Worm (Caenorhabditis elegans) whole organism, L2 larva: ENCODE data around the gene delm-1.

Source experiments
- C34F6.9 ChIP-seq: fragments of 150-350 bp; optimal IDR thresholded peaks from 2 replicates; lab custom pipeline; 2014; ENCODE audit warnings: missing biosample characterization, missing genetic modification characterization
- F13H6.1 ChIP-seq: sonication (generic microtip); optimal IDR thresholded peaks from 2 replicates; lab custom pipeline; 2016; ENCODE audit warnings: missing genetic modification characterization, missing compliant biosample characterization
- ZK546.5 ChIP-seq: sonication (generic microtip); optimal IDR thresholded peaks from 2 replicates; lab custom pipeline; 2017; ENCODE audit warnings: missing biosample characterization, missing genetic modification characterization
- ama-1 ChIP-seq: fragments of 150-350 bp; optimal IDR thresholded peaks from 2 replicates; lab custom pipeline; 2018; ENCODE audit warnings: inconsistent platforms
- ceh-16 ChIP-seq: fragments of 150-350 bp; optimal IDR thresholded peaks from 2 replicates; lab custom pipeline; 2014; ENCODE audit warnings: missing biosample characterization, missing genetic modification characterization
- ceh-82 ChIP-seq: fragments of 150-350 bp; optimal IDR thresholded peaks from 2 replicates; lab custom pipeline; 2014; ENCODE audit warnings: missing biosample characterization, missing genetic modification characterization
- crh-2 ChIP-seq: sonication (generic microtip); optimal IDR thresholded peaks from 2 replicates; lab custom pipeline; 2017; ENCODE audit warnings: missing biosample characterization, missing genetic modification characterization
- fos-1 ChIP-seq: fragments of 150-350 bp; optimal IDR thresholded peaks from 2 replicates; lab custom pipeline; 2014; ENCODE audit warnings: missing biosample characterization, missing genetic modification characterization
- gmeb-1 ChIP-seq: fragments of 150-350 bp; optimal IDR thresholded peaks from 2 replicates; lab custom pipeline; 2014; ENCODE audit warnings: missing biosample characterization, missing genetic modification characterization
- lin-11 ChIP-seq: fragments of 150-350 bp; sonication (generic microtip); optimal IDR thresholded peaks from 2 replicates; lab custom pipeline; 2014; ENCODE audit warnings: missing biosample characterization, missing genetic modification characterization, inconsistent platforms, mixed read lengths
- lsy-2 ChIP-seq, 2 experiments: fragments of 150-350 bp in 1 of 2; sonication (generic microtip) in 1 of 2; optimal IDR thresholded peaks; 2 replicates each; lab custom pipeline; 2014 to 2017; ENCODE audit warnings: missing biosample characterization in 2 of 2, missing genetic modification characterization in 2 of 2
- mdl-1 ChIP-seq, 2 experiments: fragments of 150-350 bp in 1 of 2; sonication (generic microtip) in 1 of 2; optimal IDR thresholded peaks; 2 replicates each; lab custom pipeline; 2017; ENCODE audit warnings: missing biosample characterization in 2 of 2, missing genetic modification characterization in 2 of 2
- nhr-129 ChIP-seq: fragments of 150-350 bp; optimal IDR thresholded peaks from 2 replicates; lab custom pipeline; 2014; ENCODE audit warnings: missing biosample characterization, missing genetic modification characterization
- nhr-25 ChIP-seq: fragments of 150-350 bp; sonication (generic microtip); optimal IDR thresholded peaks from 3 replicates; lab custom pipeline; 2014; ENCODE audit warnings: missing biosample characterization, missing genetic modification characterization
- nhr-6 ChIP-seq: fragments of 150-350 bp; optimal IDR thresholded peaks from 2 replicates; lab custom pipeline; 2014; ENCODE audit warnings: missing biosample characterization, missing genetic modification characterization
- sem-4 ChIP-seq: fragments of 150-350 bp; optimal IDR thresholded peaks from 2 replicates; lab custom pipeline; 2014; ENCODE audit warnings: missing biosample characterization, missing genetic modification reagents, missing genetic modification characterization
- skn-1 ChIP-seq: sonication (generic microtip); optimal IDR thresholded peaks from 2 replicates; lab custom pipeline; 2017; ENCODE audit warnings: missing biosample characterization, missing genetic modification characterization
- sma-3 ChIP-seq: sonication (generic microtip); optimal IDR thresholded peaks from 2 replicates; lab custom pipeline; 2016; ENCODE audit warnings: missing genetic modification reagents, missing genetic modification characterization, missing compliant biosample characterization
- unc-55 ChIP-seq: fragments of 150-350 bp; sonication (generic microtip); optimal IDR thresholded peaks from 3 replicates; lab custom pipeline; 2014; ENCODE audit warnings: missing biosample characterization, missing genetic modification reagents, missing genetic modification characterization
- zag-1 ChIP-seq: fragments of 150-350 bp; optimal IDR thresholded peaks from 2 replicates; lab custom pipeline; 2014; ENCODE audit warnings: missing biosample characterization, missing genetic modification characterization

The delm-1 gene

DNA sequence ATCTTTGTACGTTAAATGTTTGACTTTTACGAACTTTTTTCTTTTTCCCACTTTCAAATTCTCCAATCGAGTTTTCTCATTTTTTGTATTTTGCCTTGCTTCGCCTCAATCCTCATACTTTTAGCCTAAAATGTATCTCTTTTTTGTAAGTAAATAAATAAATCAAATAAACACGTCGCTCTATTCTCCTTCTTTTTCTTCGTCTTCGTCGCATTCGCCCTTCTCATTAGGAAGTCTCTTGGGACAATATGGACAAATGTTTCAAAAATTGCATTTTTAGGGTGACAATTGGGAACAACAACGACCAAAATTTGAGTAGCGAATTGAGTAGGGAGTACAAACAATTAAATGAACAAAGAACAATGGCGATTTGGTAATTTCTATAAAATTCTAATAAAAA, 43.3 kb downstream of the delm-1 start:
- TF ChIP-seq sem-4 (tag; lab: Kevin White, UChicago) = peak; percentile 55
- no peak for TF ChIP-seq ZK546.5 (tag; lab: Kevin White, UChicago)
- TF ChIP-seq F13H6.1 (tag; lab: Kevin White, UChicago) = peak; percentile 22
- no peak for TF ChIP-seq skn-1 (tag; lab: Kevin White, UChicago)
- TF ChIP-seq ama-1 (lab: Kevin White, UChicago) = no peak
- peak; percentile 42 for TF ChIP-seq C34F6.9 (tag; lab: Kevin White, UChicago)
- TF ChIP-seq zag-1 (tag; lab: Kevin White, UChicago) = peak; percentile 36
- peak in 1 of 2 experiments; percentile 31 for TF ChIP-seq lsy-2 (tag; optimal IDR thresholded peaks at IDR 0.05; lab: Kevin White, UChicago)
- no peak for TF ChIP-seq fos-1 (tag; lab: Kevin White, UChicago)
- TF ChIP-seq crh-2 = peak; percentile 24
- TF ChIP-seq, all 48 proteins: peak for 6

DNA sequence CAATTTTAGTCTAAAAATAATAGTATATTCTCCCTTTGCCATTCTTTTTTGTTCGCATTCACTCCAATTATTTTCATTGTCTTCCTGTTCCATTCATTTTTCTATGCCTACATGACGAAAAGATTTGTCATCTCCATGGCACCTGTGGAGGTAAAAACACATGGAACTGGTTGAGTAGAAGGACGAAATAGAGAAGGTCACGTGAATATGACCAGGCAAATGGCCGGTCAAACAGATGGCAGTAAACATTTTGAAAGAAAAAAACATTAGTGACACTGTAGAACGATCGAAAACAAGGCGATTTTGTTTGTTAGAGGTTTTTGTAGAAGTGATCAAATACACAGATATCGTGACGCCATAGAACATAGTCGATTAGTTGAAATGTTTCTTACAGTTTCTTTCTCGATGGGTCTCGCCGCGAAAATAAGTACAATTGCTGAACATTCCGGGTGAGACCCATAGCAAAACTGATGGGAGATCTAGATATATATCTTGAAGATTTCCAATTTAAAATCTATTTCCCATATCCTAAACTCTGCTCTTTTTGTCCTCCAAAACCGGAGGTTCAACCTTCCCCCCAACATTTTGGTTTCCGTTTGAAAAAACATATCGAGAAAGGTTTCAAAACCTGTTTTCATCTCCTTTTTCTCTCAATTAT, 44.6 kb downstream of the delm-1 start:
- TF ChIP-seq ceh-16 (tag; lab: Kevin White, UChicago) (peak; percentile 25), ama-1 (lab: Kevin White, UChicago) (no peak), fos-1 (tag; lab: Kevin White, UChicago) (no peak), nhr-129 (peak; percentile 51), sma-3 (peak; percentile 24), F13H6.1 (tag; lab: Kevin White, UChicago) (peak; percentile 26), mdl-1 (tag; optimal IDR thresholded peaks at IDR 0.05; lab: Kevin White, UChicago) (no peak), nhr-6 (tag; lab: Kevin White, UChicago) (peak; percentile 18), nhr-25 (tag; lab: Kevin White, UChicago) (peak; percentile 75), unc-55 (GFP tag; lab: Kevin White, UChicago) (no peak)
- TF ChIP-seq, all 48 proteins: peak for 6

DNA sequence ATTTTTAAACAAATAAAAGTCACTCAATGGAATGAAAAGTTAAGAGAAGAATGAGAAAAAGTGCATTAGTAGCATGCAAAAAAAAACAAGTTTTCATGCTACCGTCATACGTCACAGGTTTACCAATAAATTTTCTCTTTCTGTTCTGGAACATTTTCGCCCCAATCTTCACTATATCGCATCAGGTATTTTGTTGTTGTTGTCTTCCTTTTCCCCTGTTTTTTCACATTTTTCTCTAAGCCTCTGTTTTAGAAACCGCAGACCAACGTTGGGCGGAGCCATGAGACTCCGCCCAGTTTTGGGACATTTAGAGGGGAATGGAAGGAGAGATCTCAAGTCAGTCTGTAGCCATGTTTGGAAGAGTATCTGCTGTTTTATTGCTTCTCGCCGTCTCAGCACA, 47.0 kb downstream of the delm-1 start, which contains the start of gene msa-1:
Gene msa-1 (plus strand): TSS at position 301 of the 400 bp plus-strand sequence.
- TF ChIP-seq crh-2 (no peak), lsy-2 (tag; optimal IDR thresholded peaks at IDR 0.05; lab: Kevin White, UChicago) (no peak), gmeb-1 (tag; lab: Kevin White, UChicago) (no peak), ceh-82 (tag; lab: Kevin White, UChicago) (no peak), nhr-129 (peak; percentile 24), lin-11 (tag; lab: Kevin White, UChicago) (no peak), ama-1 (lab: Kevin White, UChicago) (peak; percentile 88)
